Worm (Caenorhabditis elegans) whole organism, L2 larva: ENCODE measurements around the gene C47E8.3.

ENCODE experiments used
- aly-2 ChIP-seq: fragments of 150-350 bp; optimal IDR thresholded peaks from 2 replicates; lab custom pipeline; 2014; ENCODE audit warnings: missing biosample characterization, missing genetic modification characterization
- elt-1 ChIP-seq: fragments of 150-350 bp; optimal IDR thresholded peaks from 2 replicates; lab custom pipeline; 2014; ENCODE audit warnings: missing biosample characterization, missing genetic modification characterization
- lin-13 ChIP-seq: fragments of 150-350 bp; optimal IDR thresholded peaks from 2 replicates; lab custom pipeline; 2014; ENCODE audit warnings: missing biosample characterization, missing genetic modification reagents, missing genetic modification characterization
- nhr-12 ChIP-seq: fragments of 150-350 bp; optimal IDR thresholded peaks from 2 replicates; lab custom pipeline; 2014; ENCODE audit warnings: missing biosample characterization, missing genetic modification characterization
- snpc-4 ChIP-seq: fragments of 150-350 bp; optimal IDR thresholded peaks from 2 replicates; lab custom pipeline; 2014; ENCODE audit warnings: missing biosample characterization, missing genetic modification characterization
- ztf-11 ChIP-seq: sonication (generic microtip); optimal IDR thresholded peaks from 2 replicates; lab custom pipeline; 2017; ENCODE audit warnings: missing biosample characterization, missing genetic modification characterization

ce11 chrV:14707958-14708357, 27.8 kb downstream of the C47E8.3 start, which contains the start of gene R08A2.9:
- TF ChIP-seq nhr-12 (tag; lab: Kevin White, UChicago) (no peak), aly-2 (tag; lab: Kevin White, UChicago) (no peak), elt-1 (no peak), snpc-4 (no peak), lin-13 (GFP tag; lab: Kevin White, UChicago) (no peak), ztf-11 (tag; lab: Kevin White, UChicago) (no peak)
